Worm (Caenorhabditis elegans) whole organism, L4/young adult: ENCODE measurements around the gene T02B11.4.
"Not testable (repeated sequence)": the region's sequence is repeated elsewhere in the genome, so short reads cannot be mapped to it uniquely, and the experiment has no call there.

Experiments
- W03F9.2 ChIP-seq: fragments of 150-350 bp; optimal IDR thresholded peaks from 2 replicates; lab custom pipeline; 2014; ENCODE audit warnings: missing biosample characterization, missing genetic modification characterization
- dao-5 ChIP-seq: sonication (generic microtip); optimal IDR thresholded peaks from 2 replicates; lab custom pipeline; 2016; ENCODE audit warnings: missing genotype, missing genetic modification characterization, moderate library complexity, missing compliant biosample characterization
- him-1 ChIP-seq: sonication (generic microtip); optimal IDR thresholded peaks from 2 replicates; lab custom pipeline; 2016; ENCODE audit warnings: missing genotype, missing genetic modification reagents, missing genetic modification characterization, missing compliant biosample characterization

T02B11.4 gene

ce11 chrV:871029-871428 lies at the start of gene T02B11.4:
TSS of gene T02B11.4 (minus strand) at chrV:871129.
- TF ChIP-seq W03F9.2 (tag; lab: Kevin White, UChicago), result no peak
- no peak for TF ChIP-seq dao-5 (tag; lab: Kevin White, UChicago)
- no peak for TF ChIP-seq him-1 (tag; lab: Kevin White, UChicago)

- TF ChIP-seq W03F9.2 (tag; lab: Kevin White, UChicago) (no peak), dao-5 (tag; lab: Kevin White, UChicago) (no peak), him-1 (tag; lab: Kevin White, UChicago) (no peak)
Observed at ce11 chrV:917488-917887, 46.6 kb upstream of the T02B11.4 start, which contains the start of gene H24K24.2. TSS of gene H24K24.2 (plus strand) at chrV:917788.

- TF ChIP-seq him-1 (tag; lab: Kevin White, UChicago), result no peak
- TF ChIP-seq W03F9.2 (tag; lab: Kevin White, UChicago), result no peak
- no peak for TF ChIP-seq dao-5 (tag; lab: Kevin White, UChicago)
Observed at ce11 chrV:915716-916115, 44.8 kb upstream of the T02B11.4 start.

ce11 chrV:911474-911873 lies 40.5 kb upstream of the T02B11.4 start, which contains the start of gene adh-5:
TSS of gene adh-5 (plus strand) at chrV:911774.
- TF ChIP-seq him-1 (tag; lab: Kevin White, UChicago), result no peak
- no peak for TF ChIP-seq dao-5 (tag; lab: Kevin White, UChicago)
- no peak for TF ChIP-seq W03F9.2 (tag; lab: Kevin White, UChicago)

ce11 chrV:910588-910987 lies 39.7 kb upstream of the T02B11.4 start:
- no peak for TF ChIP-seq W03F9.2 (tag; lab: Kevin White, UChicago)

- TF ChIP-seq him-1 (tag; lab: Kevin White, UChicago) (no peak), W03F9.2 (tag; lab: Kevin White, UChicago) (no peak), dao-5 (tag; lab: Kevin White, UChicago) (no peak)
Observed at ce11 chrV:908681-909080, 37.8 kb upstream of the T02B11.4 start.

ce11 chrV:904232-904983 lies 33.5 kb upstream of the T02B11.4 start, which contains the start of gene trm-2A:
TSS of gene trm-2A (plus strand) at chrV:904963.
- TF ChIP-seq W03F9.2 (tag; lab: Kevin White, UChicago), result peak; percentile 22
- no peak for TF ChIP-seq him-1 (tag; lab: Kevin White, UChicago)
- TF ChIP-seq dao-5 (tag; lab: Kevin White, UChicago), result no peak

- TF ChIP-seq him-1 (tag; lab: Kevin White, UChicago), result no peak
- no peak for TF ChIP-seq W03F9.2 (tag; lab: Kevin White, UChicago)
- TF ChIP-seq dao-5 (tag; lab: Kevin White, UChicago), result no peak
Observed at ce11 chrV:903460-903859, 32.5 kb upstream of the T02B11.4 start, which contains the start of gene fmo-5. TSS of gene fmo-5 (minus strand) at chrV:903665.

- TF ChIP-seq him-1 (tag; lab: Kevin White, UChicago), result no peak
- TF ChIP-seq dao-5 (tag; lab: Kevin White, UChicago), result no peak
Observed at ce11 chrV:899087-899486, 28.2 kb upstream of the T02B11.4 start, which contains the start of gene nas-32. TSS of gene nas-32 (minus strand) at chrV:899187.

ce11 chrV:893437-894018 lies 22.6 kb upstream of the T02B11.4 start, which contains the start of the genes srlf-23 and srlf-20:
TSS of gene srlf-23 (minus strand) at chrV:893537.
TSS of gene srlf-20 (plus strand) at chrV:893968.
- TF ChIP-seq him-1 (tag; lab: Kevin White, UChicago) (no peak), dao-5 (tag; lab: Kevin White, UChicago) (no peak), W03F9.2 (tag; lab: Kevin White, UChicago) (no peak)

ce11 chrV:890835-891234 lies 19.9 kb upstream of the T02B11.4 start, which contains the start of gene srlf-22:
TSS of gene srlf-22 (plus strand) at chrV:891135.
- not testable (repeated sequence) for TF ChIP-seq him-1, W03F9.2, dao-5 (tag; lab: Kevin White, UChicago)

ce11 chrV:890423-890822 lies 19.5 kb upstream of the T02B11.4 start, which contains the start of gene srlf-21:
TSS of gene srlf-21 (minus strand) at chrV:890523.
- TF ChIP-seq dao-5 (tag; lab: Kevin White, UChicago) (no peak), W03F9.2 (tag; lab: Kevin White, UChicago) (no peak), him-1 (tag; lab: Kevin White, UChicago) (no peak)

ce11 chrV:889216-889615 lies 18.3 kb upstream of the T02B11.4 start, which contains the start of gene T02B11.6:
TSS of gene T02B11.6 (minus strand) at chrV:889316.
- no peak for TF ChIP-seq him-1 (tag; lab: Kevin White, UChicago)
